Fruit fly (Drosophila melanogaster): ENCODE results near the gene CG14210.
A peak's percentile ranks its signal among the peaks of the same experiment; 100 is the strongest.

CG14210 gene

DNA sequence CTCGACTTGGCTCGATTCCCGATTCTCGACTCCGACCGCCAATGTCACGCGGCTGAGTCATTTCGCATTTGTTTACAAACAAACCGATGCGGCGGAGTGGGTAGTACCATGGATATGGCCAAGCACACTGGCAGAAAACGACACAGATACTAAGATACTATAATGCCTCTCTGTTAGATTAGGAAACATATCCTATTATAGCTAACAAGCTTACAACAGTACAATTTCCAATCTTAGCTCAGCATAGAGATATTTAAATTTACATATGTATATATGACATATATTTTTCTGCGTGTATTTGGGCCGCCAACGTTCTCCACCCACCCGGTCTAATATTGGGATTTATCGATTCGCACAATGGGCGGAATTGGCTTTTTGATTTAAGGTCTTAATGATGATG, 12.0 kb upstream of the CG14210 start (continued):
- 0 out of 3 replicates have a peak, but pooled peaks have one; percentile 61 for TF ChIP-seq C15 (GFP tag; IDR thresholded peaks at IDR 0.05)
- peak; percentile 74 for TF ChIP-seq CG17328 (GFP tag; IDR thresholded peaks at IDR 0.05)
- peak; percentile 67 to 79 for TF ChIP-seq dpn (GFP tag; optimal IDR thresholded peaks at IDR 0.05)
- no peak for TF ChIP-seq dm (GFP tag; optimal IDR thresholded peaks at IDR 0.05)
- peak; percentile 58 for TF ChIP-seq az2 (GFP tag; optimal IDR thresholded peaks at IDR 0.05)
- peak; percentile 5 for TF ChIP-seq sqz (GFP tag; optimal IDR thresholded peaks at IDR 0.05)
- TF ChIP-seq vnd (GFP tag; IDR thresholded peaks at IDR 0.05; ENCODE audit: partially characterized antibody) = no peak
- TF ChIP-seq dmrt11E (tag; optimal IDR thresholded peaks at IDR 0.05) = peak; percentile 9
- peak; percentile 62 for TF ChIP-seq CG11723 (GFP tag; optimal IDR thresholded peaks at IDR 0.05)
- peak; percentile 73 for TF ChIP-seq tin (GFP tag; optimal IDR thresholded peaks at IDR 0.05)
- peak; percentile 80 for TF ChIP-seq Fer3 (tag; optimal IDR thresholded peaks at IDR 0.05)
- peak; percentile 69; the same call in 2 of the 3 replicates for TF ChIP-seq H15 (GFP tag; IDR thresholded peaks at IDR 0.05)
- TF ChIP-seq D19A (tag; optimal IDR thresholded peaks at IDR 0.05) = peak; percentile 42
- no peak for TF ChIP-seq hbn (GFP tag; IDR thresholded peaks at IDR 0.05; ENCODE audit: partially characterized antibody)
- no peak for TF ChIP-seq odd (GFP tag; optimal IDR thresholded peaks at IDR 0.05)
- TF ChIP-seq luna (GFP tag; optimal IDR thresholded peaks at IDR 0.05) = no peak
- peak; percentile 48 for TF ChIP-seq ewg (GFP tag; optimal IDR thresholded peaks at IDR 0.05)
- peak; percentile 2 for TF ChIP-seq maf-S (GFP tag; optimal IDR thresholded peaks at IDR 0.05)
- TF ChIP-seq croc (GFP tag; conservative IDR thresholded peaks at IDR 0.05) = peak; percentile 36; the same call in 1 of the 3 replicates
- no peak for TF ChIP-seq bigmax (GFP tag; optimal IDR thresholded peaks at IDR 0.05)
- peak; percentile 49 for TF ChIP-seq CG18476 (GFP tag; optimal IDR thresholded peaks at IDR 0.05)
- peak; percentile 68; the same call in 1 of the 2 replicates for TF ChIP-seq Poxn (GFP tag; IDR thresholded peaks at IDR 0.05)
- peak; percentile 80 for TF ChIP-seq CG2120 (GFP tag; optimal IDR thresholded peaks at IDR 0.05)
- TF ChIP-seq CG30403 (GFP tag; optimal IDR thresholded peaks at IDR 0.05) = peak; percentile 74
- peak; percentile 29 for TF ChIP-seq vfl (GFP tag; optimal IDR thresholded peaks at IDR 0.05)
- peak; percentile 82 for TF ChIP-seq Dbx (GFP tag; IDR thresholded peaks at IDR 0.05)
- peak; percentile 70 for TF ChIP-seq E2f1 (GFP tag; IDR thresholded peaks at IDR 0.05)
- peak; percentile 6 for TF ChIP-seq CG30020 (tag; optimal IDR thresholded peaks at IDR 0.05)
- TF ChIP-seq CG14014 (GFP tag; IDR thresholded peaks at IDR 0.05) = peak; percentile 88
- TF ChIP-seq CG2889 (GFP tag; IDR thresholded peaks at IDR 0.05) = peak; percentile 73
- peak; percentile 76; the same call in 2 of the 3 replicates for TF ChIP-seq otp (GFP tag; IDR thresholded peaks at IDR 0.05)
- TF ChIP-seq pb (GFP tag; optimal IDR thresholded peaks at IDR 0.05) = no peak
- peak; percentile 76 for TF ChIP-seq Oaz (GFP tag; IDR thresholded peaks at IDR 0.05)
- peak; percentile 56 for TF ChIP-seq CG8281 (tag; optimal IDR thresholded peaks at IDR 0.05)
- peak; percentile 53 for TF ChIP-seq Sox100B (GFP tag; optimal IDR thresholded peaks at IDR 0.05)
- peak; percentile 36 for TF ChIP-seq Nf-YB (GFP tag; optimal IDR thresholded peaks at IDR 0.05)
- no peak for TF ChIP-seq Opbp (GFP tag; IDR thresholded peaks at IDR 0.05; ENCODE audit: partially characterized antibody)
- TF ChIP-seq CrebB (tag; optimal IDR thresholded peaks at IDR 0.05) = peak; percentile 52
- peak; percentile 64 for TF ChIP-seq Nf-YC (tag; optimal IDR thresholded peaks at IDR 0.05)
- peak; percentile 2 for TF ChIP-seq CG2116 (GFP tag; optimal IDR thresholded peaks at IDR 0.05)
- no peak for TF ChIP-seq pita (GFP tag; optimal IDR thresholded peaks at IDR 0.05)
- TF ChIP-seq esg (GFP tag; conservative IDR thresholded peaks at IDR 0.05) = peak; percentile 74
- TF ChIP-seq CG17186 (GFP tag; optimal IDR thresholded peaks at IDR 0.05) = no peak
- peak; percentile 74 for TF ChIP-seq klu (GFP tag; IDR thresholded peaks at IDR 0.05)
- TF ChIP-seq gsb-n (tag; optimal IDR thresholded peaks at IDR 0.05) = peak; percentile 28
- peak; percentile 94 for TF ChIP-seq CG12769 (tag; optimal IDR thresholded peaks at IDR 0.05)
- no peak for TF ChIP-seq usp (GFP tag; optimal IDR thresholded peaks at IDR 0.05)
- TF ChIP-seq CG4328 (GFP tag; optimal IDR thresholded peaks at IDR 0.05) = peak; percentile 49
- TF ChIP-seq CG13424 (tag; optimal IDR thresholded peaks at IDR 0.05) = peak; percentile 75
- TF ChIP-seq CG17612 (GFP tag; IDR thresholded peaks at IDR 0.05) = no peak
- peak; percentile 71 for TF ChIP-seq fd3F (GFP tag; optimal IDR thresholded peaks at IDR 0.05)

Measured in whole organism, embryonic.